Fruit fly (Drosophila melanogaster): ENCODE measurements around the gene Dci.

The Dci gene

DNA sequence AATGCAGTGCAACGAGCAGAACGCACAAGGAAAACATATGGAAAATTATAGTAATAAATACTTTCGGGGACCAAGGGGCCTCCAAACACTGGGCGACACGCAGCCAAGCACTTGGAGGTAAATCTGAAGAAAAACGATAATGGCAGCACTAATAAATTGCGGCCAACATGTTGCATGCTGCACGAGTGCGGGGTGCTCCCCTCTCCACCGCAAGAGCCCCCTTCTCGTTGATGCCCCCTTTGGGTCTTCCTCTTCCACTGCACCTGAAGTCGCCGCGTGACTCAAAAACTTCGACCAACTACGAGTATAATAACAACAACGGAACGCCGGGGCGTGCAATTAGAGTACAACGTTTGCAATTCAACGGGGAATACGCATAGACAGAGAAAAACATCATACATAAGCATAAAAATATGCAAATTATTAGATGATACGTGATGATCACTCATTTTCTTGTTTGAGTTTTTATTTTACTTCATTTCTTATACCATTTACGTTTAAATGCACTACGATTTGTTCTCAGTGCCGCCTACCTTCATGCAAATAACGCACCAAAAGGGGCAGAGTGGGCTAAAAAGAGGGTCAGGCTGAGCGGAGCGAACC lies 49.2 kb upstream of the Dci start (continued):
- peak; percentile 80 for TF ChIP-seq Med (GFP tag)
- TF ChIP-seq Camta (GFP tag; optimal IDR thresholded peaks at IDR 0.05) = no peak
- TF ChIP-seq CG8290 (GFP tag; optimal IDR thresholded peaks at IDR 0.05) = no peak
- peak in 1 of 2 experiments; percentile 14 for TF ChIP-seq CG8290 (tag; optimal IDR thresholded peaks at IDR 0.05)
- no peak for TF ChIP-seq gro (GFP tag; optimal IDR thresholded peaks at IDR 0.05)
- TF ChIP-seq CG13424 (tag; optimal IDR thresholded peaks at IDR 0.05) = no peak
- TF ChIP-seq btn (GFP tag; optimal IDR thresholded peaks at IDR 0.05) = no peak
- TF ChIP-seq CG6175 (GFP tag; IDR thresholded peaks at IDR 0.05) = no peak
- TF ChIP-seq al (GFP tag; IDR thresholded peaks at IDR 0.05) = no peak
- no peak for TF ChIP-seq Six4 (GFP tag; optimal IDR thresholded peaks at IDR 0.05)
- TF ChIP-seq CG14014 (GFP tag; IDR thresholded peaks at IDR 0.05) = no peak
- TF ChIP-seq inv (GFP tag; IDR thresholded peaks at IDR 0.05; ENCODE audit: partially characterized antibody) = no peak
- TF ChIP-seq tup (GFP tag; optimal IDR thresholded peaks at IDR 0.05) = no peak
- no peak for TF ChIP-seq CG3726 (GFP tag; IDR thresholded peaks at IDR 0.05)
- TF ChIP-seq CG11456 (GFP tag; IDR thresholded peaks at IDR 0.05) = no peak
- no peak for TF ChIP-seq CG9876 (GFP tag; optimal IDR thresholded peaks at IDR 0.05)
- TF ChIP-seq Aef1 (GFP tag; IDR thresholded peaks at IDR 0.05) = no peak
- no peak for TF ChIP-seq CG3838 (GFP tag; optimal IDR thresholded peaks at IDR 0.05)
- no peak for TF ChIP-seq Hr51 (GFP tag; optimal IDR thresholded peaks at IDR 0.05)
- no peak for TF ChIP-seq CG12744 (GFP tag; optimal IDR thresholded peaks at IDR 0.05)
- TF ChIP-seq CG10366 (GFP tag; IDR thresholded peaks at IDR 0.05) = no peak
- no peak for TF ChIP-seq sr (GFP tag; IDR thresholded peaks at IDR 0.05)
- TF ChIP-seq zfh2 (GFP tag; optimal IDR thresholded peaks at IDR 0.05) = no peak
- TF ChIP-seq gt (GFP tag; IDR thresholded peaks at IDR 0.05) = no peak
- no peak for TF ChIP-seq chm (GFP tag; IDR thresholded peaks at IDR 0.05)
- no peak for TF ChIP-seq onecut (GFP tag; IDR thresholded peaks at IDR 0.05)
- TF ChIP-seq CG7963 (GFP tag; IDR thresholded peaks at IDR 0.05; ENCODE audit: partially characterized antibody) = no peak
- TF ChIP-seq Jarid2 (GFP tag; optimal IDR thresholded peaks at IDR 0.05) = no peak
- peak; percentile 82 for TF ChIP-seq crol (GFP tag; IDR thresholded peaks at IDR 0.05)
- TF ChIP-seq CG10654 (GFP tag; optimal IDR thresholded peaks at IDR 0.05) = no peak
- no peak for TF ChIP-seq bcd (GFP tag; optimal IDR thresholded peaks at IDR 0.05)
- no peak for TF ChIP-seq HLHmδ (GFP tag; optimal IDR thresholded peaks at IDR 0.05)
- no peak for TF ChIP-seq CG15601 (tag; optimal IDR thresholded peaks at IDR 0.05)
- peak; percentile 37 for TF ChIP-seq nmo (GFP tag; optimal IDR thresholded peaks at IDR 0.05)
- TF ChIP-seq CG17802 (tag; optimal IDR thresholded peaks at IDR 0.05) = peak; percentile 13
- TF ChIP-seq Mes4 (GFP tag; optimal IDR thresholded peaks at IDR 0.05) = no peak
- no peak for TF ChIP-seq hkb (optimal IDR thresholded peaks at IDR 0.05)
- TF ChIP-seq hkb (GFP tag; IDR thresholded peaks at IDR 0.05) = no peak
- TF ChIP-seq Hr78 (GFP tag; optimal IDR thresholded peaks at IDR 0.05) = no peak
- no peak for TF ChIP-seq Dref (GFP tag; IDR thresholded peaks at IDR 0.05)
- TF ChIP-seq CG4854 (GFP tag; optimal IDR thresholded peaks at IDR 0.05) = no peak
- no peak for TF ChIP-seq Atf6 (GFP tag; IDR thresholded peaks at IDR 0.05)
- TF ChIP-seq CG15073 (GFP tag; optimal IDR thresholded peaks at IDR 0.05) = no peak
- TF ChIP-seq D (optimal IDR thresholded peaks at IDR 0.05) = no peak
- no peak for TF ChIP-seq D (GFP tag; optimal IDR thresholded peaks at IDR 0.05)
- TF ChIP-seq CG6765 (GFP tag; optimal IDR thresholded peaks at IDR 0.05) = no peak
- TF ChIP-seq HLH4C (GFP tag; IDR thresholded peaks at IDR 0.05; ENCODE audit: partially characterized antibody) = no peak
- no peak for TF ChIP-seq sug (tag; optimal IDR thresholded peaks at IDR 0.05)
- TF ChIP-seq CG18476 (GFP tag; optimal IDR thresholded peaks at IDR 0.05) = no peak
- no peak for TF ChIP-seq CG1647 (GFP tag; optimal IDR thresholded peaks at IDR 0.05)
- TF ChIP-seq Ssrp (tag; optimal IDR thresholded peaks at IDR 0.05) = peak; percentile 18
- TF ChIP-seq CG33557 (GFP tag; optimal IDR thresholded peaks at IDR 0.05) = no peak

Measured in whole organism, embryonic.